Worm (Caenorhabditis elegans) whole organism, late embryonic: Measurements from ENCODE around the gene C49C3.20.
A peak's percentile ranks its signal among the peaks of the same experiment; 100 is the strongest.

Experiments
- C38D4.7 ChIP-seq: fragments of 200-800 bp; sonication (Bioruptor generic); optimal IDR thresholded peaks from 2 replicates; lab custom pipeline; 2018; ENCODE audit warnings: mild to moderate bottlenecking, missing genetic modification characterization, moderate library complexity, missing compliant biosample characterization
- F13H6.1 ChIP-seq: sonication (generic microtip); optimal IDR thresholded peaks from 2 replicates; lab custom pipeline; 2016; ENCODE audit warnings: missing genetic modification characterization, missing compliant biosample characterization
- K02D7.2 ChIP-seq: sonication (generic microtip); optimal IDR thresholded peaks from 2 replicates; lab custom pipeline; 2017; ENCODE audit warnings: mild to moderate bottlenecking, missing genetic modification characterization, missing compliant biosample characterization
- K09A11.1 ChIP-seq: sonication (generic microtip); optimal IDR thresholded peaks from 2 replicates; lab custom pipeline; 2017; ENCODE audit warnings: antibody characterized with exemption, mild to moderate bottlenecking, missing genetic modification characterization, missing compliant biosample characterization; ENCODE audit not compliant: insufficient read depth
- Y22D7AL.16 ChIP-seq: sonication (generic microtip); optimal IDR thresholded peaks from 2 replicates; lab custom pipeline; 2016; ENCODE audit warnings: missing genetic modification characterization, missing compliant biosample characterization
- ama-1 ChIP-seq: fragments of 150-350 bp; optimal IDR thresholded peaks from 2 replicates; lab custom pipeline; 2014
- ceh-14 ChIP-seq: sonication (generic microtip); optimal IDR thresholded peaks from 2 replicates; lab custom pipeline; 2016; ENCODE audit warnings: missing genotype, missing genetic modification characterization, missing compliant biosample characterization
- ceh-18 ChIP-seq: sonication (generic microtip); optimal IDR thresholded peaks from 2 replicates; lab custom pipeline; 2016; ENCODE audit warnings: missing genetic modification characterization, missing compliant biosample characterization
- ceh-22 ChIP-seq: sonication (generic microtip); optimal IDR thresholded peaks from 2 replicates; lab custom pipeline; 2017; ENCODE audit warnings: missing biosample characterization, missing genetic modification characterization
- ceh-31 ChIP-seq: sonication (generic microtip); optimal IDR thresholded peaks from 2 replicates; lab custom pipeline; 2016; ENCODE audit warnings: missing genetic modification characterization, missing compliant biosample characterization
- ceh-48 ChIP-seq: sonication (generic microtip); optimal IDR thresholded peaks from 2 replicates; lab custom pipeline; 2016; ENCODE audit warnings: missing genetic modification characterization, inconsistent platforms, missing compliant biosample characterization
- ceh-6 ChIP-seq: fragments of 200-800 bp; sonication (Bioruptor generic); optimal IDR thresholded peaks from 2 replicates; lab custom pipeline; 2018; ENCODE audit warnings: mild to moderate bottlenecking, missing genetic modification characterization, missing compliant biosample characterization
- dmd-4 ChIP-seq: sonication (generic microtip); optimal IDR thresholded peaks from 2 replicates; lab custom pipeline; 2016; ENCODE audit warnings: borderline replicate concordance, missing genetic modification characterization, missing compliant biosample characterization
- elt-4 ChIP-seq: sonication (generic microtip); optimal IDR thresholded peaks from 2 replicates; lab custom pipeline; 2016; ENCODE audit warnings: missing genetic modification characterization, missing compliant biosample characterization
- ets-4 ChIP-seq: sonication (generic microtip); optimal IDR thresholded peaks from 2 replicates; lab custom pipeline; 2016; ENCODE audit warnings: missing genetic modification characterization, missing compliant biosample characterization
- eyg-1 ChIP-seq: sonication (generic microtip); optimal IDR thresholded peaks from 2 replicates; lab custom pipeline; 2016; ENCODE audit warnings: missing genotype, missing genetic modification characterization, missing compliant biosample characterization
- fax-1 ChIP-seq: sonication (generic microtip); optimal IDR thresholded peaks from 2 replicates; lab custom pipeline; 2016; ENCODE audit warnings: missing genotype, missing genetic modification characterization, missing compliant biosample characterization
- gmeb-2 ChIP-seq: sonication (generic microtip); optimal IDR thresholded peaks from 2 replicates; lab custom pipeline; 2016; ENCODE audit warnings: missing genetic modification characterization, inconsistent platforms, missing compliant biosample characterization
- hlh-13 ChIP-seq: fragments of 200-800 bp; sonication (Bioruptor generic); optimal IDR thresholded peaks from 2 replicates; lab custom pipeline; 2018; ENCODE audit warnings: mild to moderate bottlenecking, missing genetic modification characterization, missing compliant biosample characterization
- hlh-6 ChIP-seq: sonication (generic microtip); optimal IDR thresholded peaks from 2 replicates; lab custom pipeline; 2016; ENCODE audit warnings: missing genotype, missing genetic modification characterization, missing compliant biosample characterization
- hlh-8 ChIP-seq: sonication (generic microtip); optimal IDR thresholded peaks from 2 replicates; lab custom pipeline; 2016; ENCODE audit warnings: missing genotype, missing genetic modification characterization, missing compliant biosample characterization
- lim-6 ChIP-seq: sonication (generic microtip); optimal IDR thresholded peaks from 2 replicates; lab custom pipeline; 2016; ENCODE audit warnings: missing genetic modification characterization, missing compliant biosample characterization
- lin-11 ChIP-seq: fragments of 200-800 bp; sonication (Bioruptor generic); optimal IDR thresholded peaks from 2 replicates; lab custom pipeline; 2018; ENCODE audit warnings: mild to moderate bottlenecking, missing genetic modification characterization, missing compliant biosample characterization
- madf-2 ChIP-seq: sonication (generic microtip); optimal IDR thresholded peaks from 2 replicates; lab custom pipeline; 2017; ENCODE audit warnings: missing genetic modification characterization, missing compliant biosample characterization
- nfya-1 ChIP-seq: sonication (generic microtip); optimal IDR thresholded peaks from 2 replicates; lab custom pipeline; 2017; ENCODE audit warnings: missing genetic modification characterization, mild to moderate bottlenecking, missing compliant biosample characterization, antibody characterized with exemption, moderate library complexity
- nhr-11 ChIP-seq: fragments of 150-350 bp; optimal IDR thresholded peaks from 2 replicates; lab custom pipeline; 2014; ENCODE audit warnings: missing biosample characterization, missing genetic modification characterization
- odd-2 ChIP-seq: sonication (generic microtip); optimal IDR thresholded peaks from 2 replicates; lab custom pipeline; 2017; ENCODE audit warnings: antibody characterized with exemption, mild to moderate bottlenecking, missing genetic modification characterization, missing compliant biosample characterization
- pax-1 ChIP-seq: fragments of 150-350 bp; optimal IDR thresholded peaks from 2 replicates; lab custom pipeline; 2014; ENCODE audit warnings: missing biosample characterization, missing genetic modification characterization
- pha-2 ChIP-seq: sonication (generic microtip); optimal IDR thresholded peaks from 2 replicates; lab custom pipeline; 2017; ENCODE audit warnings: mild to moderate bottlenecking, missing genetic modification characterization, missing compliant biosample characterization
- pha-4 ChIP-seq: fragments of 150-350 bp; optimal IDR thresholded peaks from 2 replicates; lab custom pipeline; 2018; ENCODE audit warnings: missing biosample characterization, missing genetic modification reagents, missing genetic modification characterization
- pros-1 ChIP-seq: fragments of 150-350 bp; optimal IDR thresholded peaks from 2 replicates; lab custom pipeline; 2014; ENCODE audit warnings: missing biosample characterization, missing genetic modification reagents, missing genetic modification characterization
- ref-2 ChIP-seq: sonication (generic microtip); optimal IDR thresholded peaks from 2 replicates; lab custom pipeline; 2016; ENCODE audit warnings: missing genetic modification characterization, missing compliant biosample characterization
- rnt-1 ChIP-seq: sonication (generic microtip); optimal IDR thresholded peaks from 2 replicates; lab custom pipeline; 2016; ENCODE audit warnings: missing genetic modification characterization, missing compliant biosample characterization
- sdc-2 ChIP-seq: sonication (generic microtip); optimal IDR thresholded peaks from 2 replicates; lab custom pipeline; 2016; ENCODE audit warnings: missing genotype, missing genetic modification characterization, missing compliant biosample characterization
- syd-9 ChIP-seq: sonication (generic microtip); optimal IDR thresholded peaks from 2 replicates; lab custom pipeline; 2016; ENCODE audit warnings: mild to moderate bottlenecking, missing genetic modification characterization, moderate library complexity, missing compliant biosample characterization
- tbx-2 ChIP-seq: sonication (generic microtip); optimal IDR thresholded peaks from 2 replicates; lab custom pipeline; 2016; ENCODE audit warnings: missing genetic modification characterization, missing compliant biosample characterization
- tbx-7 ChIP-seq: sonication (generic microtip); optimal IDR thresholded peaks from 2 replicates; lab custom pipeline; 2016; ENCODE audit warnings: missing genotype, missing genetic modification characterization, missing compliant biosample characterization
- ttx-3 ChIP-seq: sonication (generic microtip); optimal IDR thresholded peaks from 2 replicates; lab custom pipeline; 2016; ENCODE audit warnings: missing genetic modification reagents, missing genetic modification characterization, missing compliant biosample characterization
- unc-3 ChIP-seq, 2 experiments: fragments of 200-800 bp in 1 of 2; sonication (Bioruptor generic) in 1 of 2; sonication (generic microtip) in 1 of 2; conservative IDR thresholded peaks in 1 of 2; optimal IDR thresholded peaks in 1 of 2; 2 replicates each; pipeline versions ENCODE4 v1.3.6 to Lab custom; 2016 to 2022; ENCODE audit warnings: missing compliant biosample characterization in 2 of 2, missing genetic modification characterization in 2 of 2, missing genetic modification reagents in 1 of 2
- unc-42 ChIP-seq: sonication (generic microtip); optimal IDR thresholded peaks from 2 replicates; lab custom pipeline; 2016; ENCODE audit warnings: missing genotype, missing genetic modification characterization, missing compliant biosample characterization
- unc-86 ChIP-seq: sonication (generic microtip); optimal IDR thresholded peaks from 2 replicates; lab custom pipeline; 2016; ENCODE audit warnings: missing genetic modification characterization, missing compliant biosample characterization
- zip-5 ChIP-seq: sonication (generic microtip); optimal IDR thresholded peaks from 2 replicates; lab custom pipeline; 2016; ENCODE audit warnings: missing genetic modification characterization, missing compliant biosample characterization
- ztf-16 ChIP-seq: sonication (generic microtip); optimal IDR thresholded peaks from 2 replicates; lab custom pipeline; 2017; ENCODE audit warnings: missing genetic modification characterization, missing compliant biosample characterization

The C49C3.20 gene

DNA sequence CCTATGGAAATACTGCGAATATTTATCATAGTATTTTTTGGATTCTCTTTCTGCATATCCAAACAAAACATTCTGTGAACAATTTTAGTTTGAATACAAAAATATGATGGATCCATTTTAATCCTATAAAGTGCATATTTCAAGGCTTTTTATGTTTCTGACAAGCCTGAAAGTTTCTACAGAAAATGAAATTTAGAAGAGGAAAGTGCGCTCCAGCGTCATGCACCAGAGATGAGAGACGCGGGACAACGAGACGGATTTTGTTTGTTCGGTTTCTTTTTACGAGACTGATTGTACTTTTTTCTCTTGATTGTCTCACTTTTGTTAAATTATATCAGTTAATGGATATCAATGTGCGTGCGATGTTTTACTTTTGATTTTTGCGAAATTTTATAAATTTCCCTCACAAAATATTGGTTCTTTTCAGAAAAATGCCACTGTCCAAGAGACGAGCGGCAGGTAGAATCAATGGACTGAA is 14.8 kb upstream of the C49C3.20 start, which contains the start of gene C49C3.6:
C49C3.6 (plus strand) TSS at position 428 of the 478 bp plus-strand sequence.
- no peak for TF ChIP-seq hlh-6 (tag; lab: Kevin White, UChicago)
- TF ChIP-seq hlh-13 (GFP tag; lab: Kevin White, UChicago): no peak
- TF ChIP-seq ceh-14 (tag; lab: Kevin White, UChicago): no peak
- TF ChIP-seq tbx-2 (tag; lab: Kevin White, UChicago): no peak
- TF ChIP-seq ztf-16: no peak
- TF ChIP-seq unc-42 (tag; lab: Kevin White, UChicago): peak; percentile 62
- TF ChIP-seq zip-5 (tag; lab: Kevin White, UChicago): no peak

DNA sequence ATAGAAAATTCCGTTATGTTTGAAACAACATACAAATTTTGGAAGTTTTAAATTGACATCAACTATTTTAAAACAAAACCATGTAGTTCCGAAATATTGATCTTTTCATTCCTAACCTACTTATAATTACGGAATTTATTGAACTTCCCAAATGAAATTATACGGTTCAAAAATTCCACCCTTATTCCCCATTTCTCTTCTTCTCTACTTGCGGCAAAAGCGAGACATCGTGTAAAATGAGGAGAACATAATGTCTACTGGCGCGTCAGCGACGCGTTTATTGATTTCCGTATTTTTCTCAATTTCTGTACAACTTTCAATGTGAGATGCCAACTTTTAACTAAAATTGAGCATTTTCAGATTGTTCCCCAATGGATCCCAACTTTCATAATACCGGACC is 12.5 kb upstream of the C49C3.20 start, which contains the start of gene ceh-88:
ceh-88 (plus strand) TSS at position 355 of the 400 bp plus-strand sequence.
- no peak for TF ChIP-seq odd-2 (tag; lab: Kevin White, UChicago)
- peak; percentile 73 for TF ChIP-seq unc-42 (tag; lab: Kevin White, UChicago)
- TF ChIP-seq ceh-48 (tag; lab: Kevin White, UChicago): peak; percentile 88
- TF ChIP-seq ceh-31: peak; percentile 3

DNA sequence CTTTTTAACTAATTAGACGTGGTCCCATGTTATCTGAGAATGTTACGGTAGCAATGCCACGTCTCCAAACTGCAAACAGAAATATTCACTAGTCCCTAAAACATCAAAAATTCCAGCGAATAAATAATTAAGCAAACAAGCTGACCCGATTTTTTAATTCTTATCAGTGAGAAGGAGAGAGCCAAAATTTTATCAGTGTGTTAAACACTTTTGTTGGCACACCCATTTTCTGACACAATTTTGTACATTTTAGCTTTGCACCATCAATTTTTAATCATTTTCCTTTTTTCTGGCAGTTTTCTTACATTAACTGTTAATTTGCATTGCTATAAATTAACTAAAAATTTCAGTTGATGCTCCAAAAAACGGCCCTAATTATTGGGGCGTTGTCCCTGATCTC is 4.1 kb upstream of the C49C3.20 start, which contains the start of gene C49C3.4:
C49C3.4 (plus strand) TSS at position 351 of the 400 bp plus-strand sequence.
- TF ChIP-seq Y22D7AL.16 (no peak), hlh-8 (tag; lab: Kevin White, UChicago) (no peak), madf-2 (tag; lab: Kevin White, UChicago) (no peak), syd-9 (tag; lab: Kevin White, UChicago) (no peak), pros-1 (tag; lab: Kevin White, UChicago) (no peak), ceh-18 (tag; lab: Kevin White, UChicago) (no peak), ceh-6 (GFP tag; lab: Kevin White, UChicago) (no peak), unc-42 (tag; lab: Kevin White, UChicago) (no peak), eyg-1 (tag; lab: Kevin White, UChicago) (no peak), ama-1 (lab: Kevin White, UChicago) (no peak), ttx-3 (tag; lab: Kevin White, UChicago) (no peak)

DNA sequence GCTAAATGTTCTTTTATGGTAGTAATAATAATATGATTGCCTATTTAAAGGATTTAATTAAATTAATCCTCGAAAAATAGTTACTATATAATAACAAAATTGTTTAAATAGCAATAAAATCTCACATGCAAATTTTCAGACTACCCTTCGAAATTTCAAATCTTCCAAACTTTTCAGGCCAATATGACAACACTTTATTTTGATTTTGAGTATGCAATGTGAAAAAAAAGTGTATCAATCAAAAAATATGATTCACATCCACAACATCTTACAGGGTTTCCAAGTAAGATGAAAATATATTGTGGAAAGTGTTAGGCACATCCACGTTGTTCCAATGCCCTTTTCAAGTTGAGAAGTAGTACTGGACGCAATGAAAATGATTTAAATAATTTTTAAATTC is 4.5 kb downstream of the C49C3.20 start, which contains the start of gene snf-9:
snf-9 (plus strand) TSS at position 301 of the 400 bp plus-strand sequence.
- no peak for TF ChIP-seq pax-1
- no peak for TF ChIP-seq pros-1 (tag; lab: Kevin White, UChicago)
- no peak for TF ChIP-seq gmeb-2 (tag; lab: Kevin White, UChicago)
- TF ChIP-seq ceh-48 (tag; lab: Kevin White, UChicago): no peak
- TF ChIP-seq ama-1 (lab: Kevin White, UChicago): no peak
- TF ChIP-seq C38D4.7 (GFP tag; lab: Kevin White, UChicago): no peak
- no peak for TF ChIP-seq syd-9 (tag; lab: Kevin White, UChicago)
- TF ChIP-seq unc-86 (tag; lab: Kevin White, UChicago): no peak
- TF ChIP-seq eyg-1 (tag; lab: Kevin White, UChicago): no peak
- no peak for TF ChIP-seq nhr-11 (tag; lab: Kevin White, UChicago)
- no peak for TF ChIP-seq ref-2 (tag; lab: Kevin White, UChicago)
- TF ChIP-seq sdc-2 (tag; lab: Kevin White, UChicago): no peak
- no peak for TF ChIP-seq elt-4
- no peak for TF ChIP-seq nfya-1 (tag; lab: Kevin White, UChicago)

DNA sequence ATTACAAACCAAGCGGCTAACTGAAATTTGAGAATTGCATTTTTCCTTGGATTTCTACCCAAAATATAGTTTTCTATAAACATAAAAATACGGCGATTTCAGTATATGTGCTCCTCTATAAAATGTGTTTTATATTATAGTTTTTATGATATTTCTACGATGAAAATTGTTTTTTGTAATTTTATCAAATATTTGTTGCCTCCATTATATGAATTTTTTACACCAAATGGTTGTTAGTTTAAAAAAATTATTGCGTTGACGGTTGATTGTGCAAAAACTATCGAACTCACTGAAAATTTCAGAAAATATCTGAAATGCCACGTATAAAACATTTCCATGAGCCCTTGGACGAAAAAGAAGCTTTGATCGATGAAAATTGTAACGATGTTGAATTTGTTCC is 8.1 kb downstream of the C49C3.20 start, which contains the start of gene T28F3.9:
T28F3.9 (plus strand) TSS at position 301 of the 400 bp plus-strand sequence.
- TF ChIP-seq lin-11: no peak
- TF ChIP-seq K09A11.1 (tag; lab: Kevin White, UChicago): no peak
- no peak for TF ChIP-seq rnt-1 (tag; lab: Kevin White, UChicago)
- TF ChIP-seq unc-3 (GFP tag; conservative IDR thresholded peaks at IDR 0.05; lab: Robert Waterston, UW): no peak
- no peak for TF ChIP-seq unc-3 (tag; optimal IDR thresholded peaks at IDR 0.05; lab: Kevin White, UChicago)
- TF ChIP-seq F13H6.1 (tag; lab: Kevin White, UChicago): no peak
- no peak for TF ChIP-seq dmd-4 (tag; lab: Kevin White, UChicago)
- TF ChIP-seq ets-4: no peak
- no peak for TF ChIP-seq hlh-13 (GFP tag; lab: Kevin White, UChicago)
- no peak for TF ChIP-seq nfya-1 (tag; lab: Kevin White, UChicago)
- TF ChIP-seq pha-2 (tag; lab: Kevin White, UChicago): no peak
- no peak for TF ChIP-seq lim-6 (tag; lab: Kevin White, UChicago)
- TF ChIP-seq ceh-22 (tag; lab: Kevin White, UChicago): no peak
- TF ChIP-seq pha-4 (tag; lab: Kevin White, UChicago): no peak
- no peak for TF ChIP-seq fax-1
- TF ChIP-seq K02D7.2 (tag; lab: Kevin White, UChicago): no peak
- TF ChIP-seq tbx-7 (tag; lab: Kevin White, UChicago): no peak
- TF ChIP-seq, all 69 proteins: peak for 0
